Worm (Caenorhabditis elegans) whole organism, young adult: Measurements from ENCODE around the gene Y59A8B.12.
A peak's percentile ranks its signal among the peaks of the same experiment; 100 is the strongest.

Experiments used
- B0035.1 ChIP-seq: sonication (generic microtip); optimal IDR thresholded peaks from 2 replicates; lab custom pipeline; 2016; ENCODE audit warnings: missing genetic modification characterization, mild to moderate bottlenecking, missing compliant biosample characterization, missing genotype, missing genetic modification reagents
- C06A6.2 ChIP-seq: fragments of 200-800 bp; sonication (Bioruptor generic); conservative IDR thresholded peaks from 2 replicates; pipeline ENCODE4 v1.3.6; 2022; ENCODE audit warnings: missing genetic modification characterization, missing compliant biosample characterization
- F39B2.1 ChIP-seq: fragments of 200-800 bp; sonication (Bioruptor generic); IDR thresholded peaks from 2 replicates; pipeline ENCODE4 v1.3.6; 2022; ENCODE audit warnings: missing genetic modification reagents, missing genetic modification characterization, missing compliant biosample characterization
- K12H6.12 ChIP-seq: fragments of 200-800 bp; sonication (Bioruptor generic); optimal IDR thresholded peaks from 2 replicates; lab custom pipeline; 2018; ENCODE audit warnings: mild to moderate bottlenecking, missing genetic modification characterization, missing compliant biosample characterization
- Y53F4B.3 ChIP-seq: fragments of 200-800 bp; sonication (Bioruptor generic); IDR thresholded peaks from 2 replicates; pipeline ENCODE4 v1.3.6; 2022; ENCODE audit warnings: missing genetic modification reagents, missing genetic modification characterization, missing compliant biosample characterization
- ZK185.1 ChIP-seq: sonication (generic microtip); optimal IDR thresholded peaks from 2 replicates; lab custom pipeline; 2016; ENCODE audit warnings: mild to moderate bottlenecking, missing genetic modification characterization, missing compliant biosample characterization; ENCODE audit not compliant: poor library complexity, severe bottlenecking
- athp-1 ChIP-seq: sonication (generic microtip); optimal IDR thresholded peaks from 2 replicates; lab custom pipeline; 2017; ENCODE audit warnings: mild to moderate bottlenecking, missing genetic modification characterization, missing compliant biosample characterization
- attf-3 ChIP-seq: fragments of 200-800 bp; sonication (Bioruptor generic); conservative IDR thresholded peaks from 2 replicates; pipeline ENCODE4 v1.3.6; 2022; ENCODE audit warnings: missing genetic modification reagents, missing genetic modification characterization, missing compliant biosample characterization
- attf-6 ChIP-seq: fragments of 200-800 bp; sonication (Bioruptor generic); IDR thresholded peaks from 2 replicates; pipeline ENCODE4 v1.3.6; 2022; ENCODE audit warnings: missing genetic modification reagents, missing genetic modification characterization, missing compliant biosample characterization
- ccch-3 ChIP-seq: fragments of 200-800 bp; sonication (Bioruptor generic); optimal IDR thresholded peaks from 2 replicates; lab custom pipeline; 2018; ENCODE audit warnings: mild to moderate bottlenecking, missing genetic modification characterization, missing compliant biosample characterization
- ceh-40 ChIP-seq: fragments of 200-800 bp; sonication (Bioruptor generic); IDR thresholded peaks from 2 replicates; pipeline ENCODE4 v1.3.6; 2022; ENCODE audit warnings: missing genetic modification characterization, missing compliant biosample characterization
- chd-7 ChIP-seq: sonication (generic microtip); optimal IDR thresholded peaks from 2 replicates; lab custom pipeline; 2016; ENCODE audit warnings: mild to moderate bottlenecking, missing genetic modification characterization, moderate library complexity, missing compliant biosample characterization
- dox-1 ChIP-seq: fragments of 200-800 bp; sonication (Bioruptor generic); IDR thresholded peaks from 2 replicates; pipeline ENCODE4 v1.3.6; 2022; ENCODE audit warnings: missing genetic modification reagents, missing genetic modification characterization, missing compliant biosample characterization
- dpff-1 ChIP-seq: sonication (generic microtip); optimal IDR thresholded peaks from 2 replicates; lab custom pipeline; 2017; ENCODE audit warnings: mild to moderate bottlenecking, missing genetic modification characterization, missing compliant biosample characterization
- dpl-1 ChIP-seq: fragments of 150-350 bp; optimal IDR thresholded peaks from 2 replicates; lab custom pipeline; 2014; ENCODE audit warnings: missing biosample characterization, missing genetic modification reagents, missing genetic modification characterization
- efl-1 ChIP-seq: fragments of 150-350 bp; optimal IDR thresholded peaks from 2 replicates; lab custom pipeline; 2014; ENCODE audit warnings: missing biosample characterization, missing genetic modification reagents, missing genetic modification characterization
- egl-18 ChIP-seq: fragments of 200-800 bp; sonication (Bioruptor generic); IDR thresholded peaks from 2 replicates; pipeline ENCODE4 v1.3.6; 2022; ENCODE audit warnings: missing genetic modification reagents, missing genetic modification characterization, missing compliant biosample characterization
- hlh-12 ChIP-seq: sonication (generic microtip); optimal IDR thresholded peaks from 2 replicates; lab custom pipeline; 2016; ENCODE audit warnings: missing genetic modification characterization, missing compliant biosample characterization
- hmg-20 ChIP-seq: fragments of 200-800 bp; sonication (Bioruptor generic); IDR thresholded peaks from 2 replicates; pipeline ENCODE4 v1.3.6; 2022; ENCODE audit warnings: missing genetic modification reagents, missing genetic modification characterization, missing compliant biosample characterization
- hrde-1 ChIP-seq: sonication (generic microtip); optimal IDR thresholded peaks from 2 replicates; lab custom pipeline; 2016; ENCODE audit warnings: missing genetic modification characterization, mild to moderate bottlenecking, missing compliant biosample characterization, moderate library complexity, missing genotype, missing genetic modification reagents, borderline replicate concordance
- hsf-1 ChIP-seq: fragments of 200-800 bp; sonication (Bioruptor generic); IDR thresholded peaks from 2 replicates; pipeline ENCODE4 v1.3.6; 2022; ENCODE audit warnings: missing genetic modification reagents, missing genetic modification characterization, missing compliant biosample characterization
- let-607 ChIP-seq, 2 experiments: fragments of 200-800 bp in 1 of 2; sonication (Bioruptor generic) in 1 of 2; sonication (generic microtip) in 1 of 2; optimal IDR thresholded peaks; 2 replicates each; lab custom pipeline; 2016 to 2018; ENCODE audit warnings: mild to moderate bottlenecking in 2 of 2, missing compliant biosample characterization in 2 of 2, missing genetic modification characterization in 2 of 2, moderate library complexity in 2 of 2, missing genotype in 1 of 2
- lin-35 ChIP-seq, 3 experiments: fragments of 150-350 bp in 2 of 3; sonication (generic microtip) in 1 of 3; optimal IDR thresholded peaks; 2 replicates each; lab custom pipeline; 2014 to 2018; ENCODE audit warnings: missing biosample characterization in 3 of 3, missing genetic modification characterization in 3 of 3, missing genetic modification reagents in 3 of 3
- lin-40 ChIP-seq: sonication (generic microtip); optimal IDR thresholded peaks from 2 replicates; lab custom pipeline; 2016; ENCODE audit warnings: missing genetic modification characterization, mild to moderate bottlenecking, missing compliant biosample characterization, missing genotype, missing genetic modification reagents
- lin-54 ChIP-seq: fragments of 200-800 bp; sonication (Bioruptor generic); optimal IDR thresholded peaks from 2 replicates; lab custom pipeline; 2018; ENCODE audit warnings: mild to moderate bottlenecking, missing genetic modification characterization, missing compliant biosample characterization
- lir-1 ChIP-seq: fragments of 200-800 bp; sonication (Bioruptor generic); conservative IDR thresholded peaks from 2 replicates; pipeline ENCODE4 v1.3.6; 2022; ENCODE audit warnings: missing genetic modification reagents, missing genetic modification characterization, missing compliant biosample characterization
- madf-3 ChIP-seq: fragments of 200-800 bp; sonication (Bioruptor generic); IDR thresholded peaks from 2 replicates; pipeline ENCODE4 v1.3.6; 2022; ENCODE audit warnings: missing genetic modification reagents, missing genetic modification characterization, missing compliant biosample characterization
- mcd-1 ChIP-seq: fragments of 200-800 bp; sonication (Bioruptor generic); IDR thresholded peaks from 2 replicates; pipeline ENCODE4 v1.3.6; 2022; ENCODE audit warnings: missing genetic modification reagents, missing genetic modification characterization, missing compliant biosample characterization
- repo-1 ChIP-seq: sonication (generic microtip); optimal IDR thresholded peaks from 2 replicates; lab custom pipeline; 2017; ENCODE audit warnings: mild to moderate bottlenecking, missing genetic modification characterization, missing compliant biosample characterization
- snpc-1.1 ChIP-seq: sonication (generic microtip); optimal IDR thresholded peaks from 2 replicates; lab custom pipeline; 2017; ENCODE audit warnings: missing genetic modification characterization, mild to moderate bottlenecking, missing compliant biosample characterization, antibody characterized with exemption, moderate library complexity, missing genotype, missing genetic modification reagents; ENCODE audit not compliant: insufficient read depth
- snpc-4 ChIP-seq, 5 experiments: fragments of 150-350 bp in 1 of 5; sonication (generic microtip) in 4 of 5; optimal IDR thresholded peaks; 2 replicates each; lab custom pipeline; 2014 to 2018; ENCODE audit warnings: missing genetic modification characterization in 5 of 5, missing biosample characterization in 3 of 5, antibody characterized with exemption in 2 of 5, mild to moderate bottlenecking in 2 of 5, missing compliant biosample characterization in 2 of 5, missing genotype in 2 of 5, moderate library complexity in 2 of 5, missing genetic modification reagents in 1 of 5
- xnd-1 ChIP-seq: sonication (generic microtip); optimal IDR thresholded peaks from 2 replicates; lab custom pipeline; 2016; ENCODE audit warnings: missing genotype, missing genetic modification reagents, missing genetic modification characterization, missing compliant biosample characterization
- ztf-26 ChIP-seq: sonication (generic microtip); optimal IDR thresholded peaks from 2 replicates; lab custom pipeline; 2017; ENCODE audit warnings: missing genetic modification characterization, missing compliant biosample characterization

Gene Y59A8B.12

DNA sequence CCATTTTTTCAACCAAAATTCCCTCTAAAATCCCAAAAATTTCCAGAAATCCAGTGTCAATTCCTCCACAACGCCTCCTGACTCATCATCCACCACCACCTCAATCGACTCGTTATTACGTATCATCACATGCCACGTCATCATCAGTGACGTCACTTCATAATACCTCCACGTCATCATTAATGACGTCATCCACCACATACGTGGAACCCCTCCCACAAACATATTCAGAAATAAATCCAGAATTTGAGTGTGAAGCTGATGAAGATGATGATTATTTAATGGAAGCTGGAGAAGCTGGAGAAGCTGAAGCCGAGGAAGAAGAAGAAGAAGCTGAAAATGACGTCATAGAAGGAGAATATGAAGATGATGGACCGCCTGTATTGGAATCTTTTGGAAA, 7.9 kb upstream of the Y59A8B.12 start:
- TF ChIP-seq hmg-20 (GFP tag; lab: Robert Waterston, UW) (no peak), hrde-1 (tag; lab: Kevin White, UChicago) (no peak), xnd-1 (tag; lab: Kevin White, UChicago) (no peak), attf-6 (no peak), madf-3 (no peak), let-607 (tag; optimal IDR thresholded peaks at IDR 0.05; lab: Kevin White, UChicago) (no peak), athp-1 (no peak), ccch-3 (no peak), ztf-26 (tag; lab: Kevin White, UChicago) (no peak), snpc-4 (GFP tag; optimal IDR thresholded peaks at IDR 0.05; lab: Kevin White, UChicago) (no peak), snpc-4 (tag; optimal IDR thresholded peaks at IDR 0.05; lab: Kevin White, UChicago) (no peak), snpc-1.1 (tag; lab: Kevin White, UChicago) (no peak), hlh-12 (tag; lab: Kevin White, UChicago) (no peak), chd-7 (tag; lab: Kevin White, UChicago) (no peak), repo-1 (tag; lab: Kevin White, UChicago) (no peak), dox-1 (GFP tag; lab: Robert Waterston, UW) (no peak), lin-35 (GFP tag; optimal IDR thresholded peaks at IDR 0.05; lab: Kevin White, UChicago) (no peak), C06A6.2 (no peak), ZK185.1 (no peak), dpff-1 (no peak)

ce11 chrV:18091216-18091615, 5.2 kb upstream of the Y59A8B.12 start:
- no peak for TF ChIP-seq lin-54 (GFP tag; lab: Kevin White, UChicago)
- no peak for TF ChIP-seq Y53F4B.3 (GFP tag; lab: Robert Waterston, UW)
- TF ChIP-seq lir-1 (GFP tag; lab: Robert Waterston, UW) = no peak
- TF ChIP-seq xnd-1 (tag; lab: Kevin White, UChicago) = no peak
- no peak for TF ChIP-seq egl-18 (GFP tag; lab: Robert Waterston, UW)
- TF ChIP-seq ceh-40 = no peak
- no peak for TF ChIP-seq F39B2.1 (GFP tag; lab: Robert Waterston, UW)
- no peak for TF ChIP-seq hsf-1 (GFP tag; lab: Robert Waterston, UW)

ce11 chrV:18086783-18087182, 759 bp upstream of the Y59A8B.12 start, which contains the start of gene slr-2:
Gene slr-2 (plus strand): TSS chrV:18087123.
- TF ChIP-seq efl-1 = peak; percentile 84
- peak; percentile 91 for TF ChIP-seq lin-54 (GFP tag; lab: Kevin White, UChicago)
- no peak for TF ChIP-seq let-607 (tag; optimal IDR thresholded peaks at IDR 0.05; lab: Kevin White, UChicago)
- TF ChIP-seq B0035.1 = no peak
- peak; percentile 96 for TF ChIP-seq mcd-1 (GFP tag; lab: Robert Waterston, UW)
- TF ChIP-seq K12H6.12 (tag; lab: Kevin White, UChicago) = no peak
- TF ChIP-seq lin-35 (GFP tag; optimal IDR thresholded peaks at IDR 0.05; lab: Kevin White, UChicago) = peak in 2 of 3 experiments; percentile 33 to 88
- peak; percentile 69 for TF ChIP-seq dpl-1
- peak; percentile 13 for TF ChIP-seq lin-40 (tag; lab: Kevin White, UChicago)
- no peak for TF ChIP-seq attf-3 (GFP tag; lab: Robert Waterston, UW)
